Fruit fly (Drosophila melanogaster) whole organism, prepupa: ENCODE data around the gene CG3823.

Experiments used
- Blimp-1 ChIP-seq: fragments of 200-800 bp; sonication (Bioruptor generic); optimal IDR thresholded peaks from 3 replicates; lab custom pipeline; 2017; ENCODE audit warnings: missing biosample characterization, missing genetic modification characterization, mild to moderate bottlenecking, moderate library complexity, missing genetic modification reagents
- CG10631 ChIP-seq: fragments of 200-800 bp; sonication (Bioruptor generic); optimal IDR thresholded peaks from 2 replicates; lab custom pipeline; 2016; ENCODE audit warnings: missing biosample characterization, missing genetic modification characterization
- CG10669 ChIP-seq: fragments of 200-800 bp; sonication (Bioruptor generic); optimal IDR thresholded peaks from 3 replicates; lab custom pipeline; 2018; ENCODE audit warnings: missing biosample characterization, mild to moderate bottlenecking, missing genetic modification characterization, moderate library complexity
- CG11294 ChIP-seq: fragments of 200-800 bp; sonication (Bioruptor generic); IDR thresholded peaks from 2 replicates; pipeline ENCODE4 v1.3.6; 2022; ENCODE audit warnings: missing biosample characterization, missing genetic modification characterization
- CG11762 ChIP-seq: fragments of 200-800 bp; sonication (Bioruptor generic); optimal IDR thresholded peaks from 3 replicates; lab custom pipeline; 2016; ENCODE audit warnings: missing biosample characterization, missing genetic modification characterization; ENCODE audit not compliant: insufficient read depth
- CG11902 ChIP-seq: fragments of 200-800 bp; sonication (Bioruptor generic); optimal IDR thresholded peaks from 3 replicates; lab custom pipeline; 2016; ENCODE audit warnings: missing biosample characterization, missing genetic modification characterization
- CG15336 ChIP-seq: fragments of 200-800 bp; sonication (Bioruptor generic); IDR thresholded peaks from 2 replicates; pipeline ENCODE4 v1.3.6; 2022; ENCODE audit warnings: missing biosample characterization, missing genetic modification characterization
- CG1621 ChIP-seq: fragments of 200-800 bp; sonication (Bioruptor generic); optimal IDR thresholded peaks from 3 replicates; lab custom pipeline; 2018; ENCODE audit warnings: missing biosample characterization, mild to moderate bottlenecking, missing genetic modification characterization
- CG16779 ChIP-seq: fragments of 200-800 bp; sonication (Bioruptor generic); optimal IDR thresholded peaks from 3 replicates; lab custom pipeline; 2017; ENCODE audit warnings: missing biosample characterization, mild to moderate bottlenecking, missing genetic modification characterization
- CG32006 ChIP-seq: fragments of 200-800 bp; sonication (Bioruptor generic); optimal IDR thresholded peaks from 3 replicates; lab custom pipeline; 2017; ENCODE audit warnings: missing biosample characterization, mild to moderate bottlenecking, missing genetic modification characterization
- CG34406 ChIP-seq: fragments of 200-800 bp; sonication (Bioruptor generic); optimal IDR thresholded peaks from 3 replicates; lab custom pipeline; 2016; ENCODE audit warnings: missing biosample characterization, missing genetic modification characterization
- CG3919 ChIP-seq: fragments of 200-800 bp; sonication (Bioruptor generic); optimal IDR thresholded peaks from 3 replicates; lab custom pipeline; 2016; ENCODE audit warnings: missing biosample characterization, missing genetic modification characterization
- CG4318 ChIP-seq: fragments of 200-800 bp; sonication (Bioruptor generic); optimal IDR thresholded peaks from 3 replicates; lab custom pipeline; 2017; ENCODE audit warnings: missing biosample characterization, mild to moderate bottlenecking, missing genetic modification characterization
- CG6276 ChIP-seq: fragments of 200-800 bp; sonication (Bioruptor generic); optimal IDR thresholded peaks from 2 replicates; lab custom pipeline; 2017; ENCODE audit warnings: missing biosample characterization, mild to moderate bottlenecking, missing genetic modification characterization
- CG6792 ChIP-seq: fragments of 200-800 bp; sonication (Bioruptor generic); optimal IDR thresholded peaks from 3 replicates; lab custom pipeline; 2016; ENCODE audit warnings: missing biosample characterization, missing genetic modification characterization
- CG6808 ChIP-seq: fragments of 200-800 bp; sonication (Bioruptor generic); optimal IDR thresholded peaks from 3 replicates; lab custom pipeline; 2017; ENCODE audit warnings: missing biosample characterization, missing genetic modification characterization, mild to moderate bottlenecking, moderate library complexity, missing genetic modification reagents
- CG6854 ChIP-seq: fragments of 200-800 bp; sonication (Bioruptor generic); optimal IDR thresholded peaks from 2 replicates; lab custom pipeline; 2017; ENCODE audit warnings: missing biosample characterization, mild to moderate bottlenecking, missing genetic modification characterization
- CG8319 ChIP-seq: fragments of 200-800 bp; sonication (Bioruptor generic); optimal IDR thresholded peaks from 3 replicates; lab custom pipeline; 2016; ENCODE audit warnings: missing biosample characterization, missing genetic modification characterization
- CG8632 ChIP-seq: fragments of 200-800 bp; sonication (Bioruptor generic); optimal IDR thresholded peaks from 3 replicates; lab custom pipeline; 2016; ENCODE audit warnings: missing biosample characterization, missing genetic modification characterization
- CG9139 ChIP-seq: fragments of 200-800 bp; sonication (Bioruptor generic); optimal IDR thresholded peaks from 3 replicates; lab custom pipeline; 2017; ENCODE audit warnings: missing biosample characterization, mild to moderate bottlenecking, missing genetic modification characterization
- Eip75B ChIP-seq: fragments of 200-800 bp; sonication (Bioruptor generic); optimal IDR thresholded peaks from 3 replicates; lab custom pipeline; 2016; ENCODE audit warnings: missing biosample characterization, missing genetic modification characterization
- Eip78C ChIP-seq: fragments of 200-800 bp; sonication (Bioruptor generic); peaks from one replicate; lab custom pipeline; 2016; ENCODE audit warnings: missing biosample characterization, missing genetic modification characterization
- Eip93F ChIP-seq: fragments of 200-800 bp; sonication (Bioruptor generic); optimal IDR thresholded peaks from 2 replicates; lab custom pipeline; 2016; ENCODE audit warnings: missing biosample characterization, mild to moderate bottlenecking, missing genetic modification characterization
- Ets21C ChIP-seq: fragments of 200-800 bp; sonication (Bioruptor generic); optimal IDR thresholded peaks from 3 replicates; lab custom pipeline; 2016; ENCODE audit warnings: missing biosample characterization, missing genetic modification characterization
- Gug ChIP-seq: fragments of 200-800 bp; sonication (Bioruptor generic); IDR thresholded peaks from 2 replicates; pipeline ENCODE4 v1.3.6; 2022; ENCODE audit warnings: missing biosample characterization, missing genetic modification characterization
- Hr38 ChIP-seq: sonication (Bioruptor generic); optimal IDR thresholded peaks from 2 replicates; lab custom pipeline; 2016; ENCODE audit warnings: missing biosample characterization, missing genetic modification characterization
- Hr39 ChIP-seq: fragments of 200-800 bp; sonication (Bioruptor generic); optimal IDR thresholded peaks from 2 replicates; lab custom pipeline; 2016; ENCODE audit warnings: missing biosample characterization, missing genetic modification characterization
- Hr4 ChIP-seq: fragments of 200-800 bp; sonication (Bioruptor generic); optimal IDR thresholded peaks from 3 replicates; lab custom pipeline; 2016; ENCODE audit warnings: missing biosample characterization, missing genetic modification characterization
- Met ChIP-seq: fragments of 200-800 bp; sonication (Bioruptor generic); optimal IDR thresholded peaks from 3 replicates; lab custom pipeline; 2016; ENCODE audit warnings: missing biosample characterization, missing genetic modification characterization
- OdsH ChIP-seq: fragments of 200-800 bp; sonication (Bioruptor generic); optimal IDR thresholded peaks from 3 replicates; lab custom pipeline; 2016; ENCODE audit warnings: missing biosample characterization, missing genetic modification characterization
- Smox ChIP-seq: fragments of 200-800 bp; sonication (Bioruptor generic); optimal IDR thresholded peaks from 3 replicates; lab custom pipeline; 2016; ENCODE audit warnings: missing biosample characterization, missing genetic modification characterization
- Sox14 ChIP-seq: fragments of 200-800 bp; sonication (Bioruptor generic); optimal IDR thresholded peaks from 3 replicates; lab custom pipeline; 2016; ENCODE audit warnings: missing biosample characterization, missing genetic modification characterization
- Sox15 ChIP-seq: fragments of 200-800 bp; sonication (Bioruptor generic); optimal IDR thresholded peaks from 3 replicates; lab custom pipeline; 2016; ENCODE audit warnings: missing biosample characterization, missing genetic modification characterization
- achi ChIP-seq: fragments of 200-800 bp; sonication (Bioruptor generic); optimal IDR thresholded peaks from 3 replicates; lab custom pipeline; 2016; ENCODE audit warnings: missing biosample characterization, missing genetic modification characterization
- acj6 ChIP-seq: fragments of 200-800 bp; sonication (Bioruptor generic); optimal IDR thresholded peaks from 3 replicates; lab custom pipeline; 2016; ENCODE audit warnings: missing biosample characterization, missing genetic modification characterization
- cyc ChIP-seq: fragments of 200-800 bp; sonication (Bioruptor generic); optimal IDR thresholded peaks from 3 replicates; lab custom pipeline; 2016; ENCODE audit warnings: missing biosample characterization, missing genetic modification characterization
- dac ChIP-seq: fragments of 200-800 bp; sonication (Bioruptor generic); optimal IDR thresholded peaks from 2 replicates; lab custom pipeline; 2017; ENCODE audit warnings: missing biosample characterization, mild to moderate bottlenecking, missing genetic modification characterization
- dsx ChIP-seq: fragments of 200-800 bp; optimal IDR thresholded peaks from 3 replicates; lab custom pipeline; 2019; ENCODE audit warnings: missing biosample characterization, mild to moderate bottlenecking, missing genetic modification characterization, moderate library complexity; ENCODE audit not compliant: poor library complexity, severe bottlenecking
- eg ChIP-seq: fragments of 200-800 bp; sonication (Bioruptor generic); IDR thresholded peaks from 3 replicates; pipeline ENCODE4 v1.3.6; 2022; ENCODE audit warnings: missing biosample characterization, missing genetic modification characterization
- esn ChIP-seq: fragments of 200-800 bp; sonication (Bioruptor generic); optimal IDR thresholded peaks from 2 replicates; lab custom pipeline; 2016; ENCODE audit warnings: missing biosample characterization, mild to moderate bottlenecking, missing genetic modification characterization, moderate library complexity
- fd85E ChIP-seq: fragments of 200-800 bp; sonication (Bioruptor generic); optimal IDR thresholded peaks from 3 replicates; lab custom pipeline; 2016; ENCODE audit warnings: missing biosample characterization, missing genetic modification characterization
- fkh ChIP-seq: fragments of 200-800 bp; sonication (Bioruptor generic); optimal IDR thresholded peaks from 3 replicates; lab custom pipeline; 2017; ENCODE audit warnings: missing biosample characterization, mild to moderate bottlenecking, missing genetic modification characterization, moderate library complexity
- lz ChIP-seq: fragments of 200-800 bp; sonication (Bioruptor generic); optimal IDR thresholded peaks from 3 replicates; lab custom pipeline; 2016; ENCODE audit warnings: missing biosample characterization, missing genetic modification characterization
- net ChIP-seq: fragments of 200-800 bp; sonication (Bioruptor generic); optimal IDR thresholded peaks from 3 replicates; lab custom pipeline; 2016; ENCODE audit warnings: missing biosample characterization, missing genetic modification characterization
- pdm3 ChIP-seq: fragments of 200-800 bp; sonication (Bioruptor generic); optimal IDR thresholded peaks from 3 replicates; lab custom pipeline; 2016; ENCODE audit warnings: missing biosample characterization, missing genetic modification characterization
- salr ChIP-seq, 2 experiments: fragments of 200-800 bp; sonication (Bioruptor generic); optimal IDR thresholded peaks; 3 replicates each; lab custom pipeline; 2016 to 2018; ENCODE audit warnings: missing biosample characterization in 2 of 2, missing genetic modification characterization in 2 of 2, mild to moderate bottlenecking in 1 of 2
- spab ChIP-seq: fragments of 200-800 bp; sonication (Bioruptor generic); optimal IDR thresholded peaks from 2 replicates; lab custom pipeline; 2017; ENCODE audit warnings: missing biosample characterization, mild to moderate bottlenecking, missing genetic modification characterization, missing genetic modification reagents
- ss ChIP-seq, 2 experiments: fragments of 200-800 bp; sonication (Bioruptor generic); optimal IDR thresholded peaks; 2 replicates in 1 of 2; 3 replicates in 1 of 2; lab custom pipeline; 2017 to 2018; ENCODE audit warnings: mild to moderate bottlenecking in 2 of 2, missing biosample characterization in 2 of 2, missing genetic modification characterization in 2 of 2, moderate library complexity in 1 of 2
- topi ChIP-seq: fragments of 200-800 bp; sonication (Bioruptor generic); optimal IDR thresholded peaks from 3 replicates; lab custom pipeline; 2016; ENCODE audit warnings: missing biosample characterization, missing genetic modification characterization
- vri ChIP-seq: fragments of 200-800 bp; sonication (Bioruptor generic); optimal IDR thresholded peaks from 3 replicates; lab custom pipeline; 2016; ENCODE audit warnings: missing biosample characterization, mild to moderate bottlenecking, missing genetic modification characterization

The CG3823 gene

DNA sequence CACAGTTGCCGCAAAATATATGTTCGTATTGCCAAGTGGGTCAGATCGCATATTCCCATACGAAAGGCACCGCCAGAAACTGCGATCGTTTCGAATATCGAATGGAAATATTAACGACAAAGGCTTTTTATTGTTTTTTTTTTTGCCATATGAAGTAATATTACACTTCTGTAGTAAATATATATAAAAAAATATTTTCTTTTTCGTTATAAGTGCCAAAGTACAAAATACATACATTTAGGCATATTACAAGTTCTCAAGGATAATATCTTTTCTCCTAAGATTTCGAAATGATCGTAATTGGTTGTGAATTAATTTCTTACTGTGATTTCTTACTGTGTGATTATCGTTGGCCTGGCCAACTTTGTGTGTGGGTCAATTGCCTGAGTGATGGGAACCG lies 428 bp downstream of the CG3823 start (continued):
- TF ChIP-seq CG11902 (GFP tag; lab: Kevin White, UChicago) (no peak), topi (GFP tag; lab: Kevin White, UChicago) (peak; percentile 10), achi (GFP tag; lab: Kevin White, UChicago) (no peak), net (no peak), Sox14 (no peak), esn (peak; percentile 25), fkh (no peak)

DNA sequence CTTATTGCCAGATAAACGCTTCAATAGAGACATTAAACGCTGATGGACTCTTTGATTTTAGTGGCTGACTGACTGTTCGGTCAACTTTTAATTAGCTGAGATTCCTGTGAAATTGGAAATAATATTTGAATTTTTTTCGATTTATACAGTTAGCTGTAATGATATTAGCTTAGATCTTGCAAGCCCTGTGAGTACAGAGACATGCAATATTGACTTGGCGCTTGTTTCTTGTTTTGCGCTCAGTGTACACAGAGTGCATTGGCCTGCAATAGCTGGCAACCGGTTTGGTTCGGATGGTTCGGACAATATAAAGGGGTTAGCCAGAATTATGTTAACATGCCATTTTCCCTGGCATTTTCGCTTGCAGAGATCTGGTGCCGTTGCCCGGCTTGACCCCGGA lies 1.5 kb downstream of the CG3823 start:
- TF ChIP-seq Hr39 (GFP tag; lab: Kevin White, UChicago) = peak; percentile 53
- peak; percentile 84 for TF ChIP-seq Eip78C
- no peak for TF ChIP-seq dac (GFP tag; lab: Kevin White, UChicago)
- peak; percentile 41 for TF ChIP-seq Smox (GFP tag; lab: Kevin White, UChicago)
- TF ChIP-seq Ets21C (GFP tag; lab: Kevin White, UChicago) = peak; percentile 13
- no peak for TF ChIP-seq CG6854
- TF ChIP-seq Hr4 (GFP tag; lab: Kevin White, UChicago) = peak; percentile 20
- peak; percentile 52; the same call in 1 of the 2 replicates for TF ChIP-seq CG15336
- TF ChIP-seq eg (GFP tag; lab: Robert Waterston, UW) = 0 out of 3 replicates have a peak, but pooled peaks have one; percentile 9
- peak; percentile 63 for TF ChIP-seq Met (GFP tag; lab: Kevin White, UChicago)
- TF ChIP-seq CG11762 (GFP tag; lab: Kevin White, UChicago) = no peak
- peak; percentile 54 for TF ChIP-seq CG3919 (GFP tag; lab: Kevin White, UChicago)
- no peak for TF ChIP-seq spab (GFP tag; lab: Kevin White, UChicago)
- TF ChIP-seq vri (GFP tag; lab: Kevin White, UChicago) = peak; percentile 34
- TF ChIP-seq CG6808 (GFP tag; lab: Kevin White, UChicago) = no peak
- peak; percentile 52 for TF ChIP-seq topi (GFP tag; lab: Kevin White, UChicago)
- peak; percentile 12 for TF ChIP-seq Sox14
- no peak for TF ChIP-seq CG1621 (tag; lab: Kevin White, UChicago)
- TF ChIP-seq CG16779 = no peak
- TF ChIP-seq CG10669 = no peak
- no peak for TF ChIP-seq ss (GFP tag; optimal IDR thresholded peaks at IDR 0.05; lab: Kevin White, UChicago)
- TF ChIP-seq CG8632 (GFP tag; lab: Kevin White, UChicago) = no peak
- TF ChIP-seq acj6 = peak; percentile 26
- peak; percentile 9 for TF ChIP-seq CG6276 (GFP tag; lab: Kevin White, UChicago)
- TF ChIP-seq Eip75B (GFP tag; lab: Kevin White, UChicago) = peak; percentile 42
- peak; percentile 38 for TF ChIP-seq cyc (GFP tag; lab: Kevin White, UChicago)
- peak; percentile 25 for TF ChIP-seq CG6792 (GFP tag; lab: Kevin White, UChicago)
- peak; percentile 25 for TF ChIP-seq lz (GFP tag; lab: Kevin White, UChicago)
- TF ChIP-seq CG9139 (GFP tag; lab: Kevin White, UChicago) = no peak
- TF ChIP-seq CG4318 (GFP tag; lab: Kevin White, UChicago) = no peak
- TF ChIP-seq CG10631 (GFP tag; lab: Kevin White, UChicago) = peak; percentile 25
- TF ChIP-seq CG11902 (GFP tag; lab: Kevin White, UChicago) = peak; percentile 3
- TF ChIP-seq OdsH (GFP tag; lab: Kevin White, UChicago) = peak; percentile 54
- TF ChIP-seq achi (GFP tag; lab: Kevin White, UChicago) = peak; percentile 36
- no peak for TF ChIP-seq fd85E
- peak; percentile 36 for TF ChIP-seq net
- TF ChIP-seq CG32006 (GFP tag; lab: Kevin White, UChicago) = peak; percentile 37
- peak in 1 of 2 experiments; percentile 8 for TF ChIP-seq salr (GFP tag; optimal IDR thresholded peaks at IDR 0.05; lab: Kevin White, UChicago)
- no peak for TF ChIP-seq dsx (GFP tag; lab: Kevin White, UChicago)
- TF ChIP-seq pdm3 (GFP tag; lab: Kevin White, UChicago) = peak; percentile 49
- TF ChIP-seq Blimp-1 (GFP tag; lab: Kevin White, UChicago) = no peak
- no peak for TF ChIP-seq Eip93F
- TF ChIP-seq Hr38 (GFP tag; lab: Kevin White, UChicago) = no peak
- TF ChIP-seq CG34406 (GFP tag; lab: Kevin White, UChicago) = peak; percentile 13
- TF ChIP-seq Gug (GFP tag; lab: Robert Waterston, UW) = no peak
- TF ChIP-seq CG8319 (GFP tag; lab: Kevin White, UChicago) = no peak
- no peak for TF ChIP-seq CG11294
- TF ChIP-seq Sox15 = no peak
